Worm (Caenorhabditis elegans) whole organism, L1 larva: ENCODE data around the gene srx-129.

Experiments
- C04F5.9 ChIP-seq: sonication (generic microtip); optimal IDR thresholded peaks from 2 replicates; lab custom pipeline; 2016; ENCODE audit warnings: missing genetic modification characterization, missing compliant biosample characterization
- C34B4.2 ChIP-seq: sonication (generic microtip); optimal IDR thresholded peaks from 2 replicates; lab custom pipeline; 2017; ENCODE audit warnings: mild to moderate bottlenecking, missing genetic modification characterization, missing compliant biosample characterization
- Y116A8C.19 ChIP-seq: sonication (generic microtip); optimal IDR thresholded peaks from 2 replicates; lab custom pipeline; 2016; ENCODE audit warnings: missing compliant biosample characterization, missing genetic modification characterization, borderline replicate concordance
- aha-1 ChIP-seq: fragments of 150-350 bp; optimal IDR thresholded peaks from 2 replicates; lab custom pipeline; 2014; ENCODE audit warnings: missing biosample characterization, missing genetic modification characterization
- blmp-1 ChIP-seq: fragments of 150-350 bp; optimal IDR thresholded peaks from 2 replicates; lab custom pipeline; 2014; ENCODE audit warnings: missing biosample characterization, missing genetic modification characterization
- ceh-63 ChIP-seq: fragments of 200-800 bp; sonication (Bioruptor generic); optimal IDR thresholded peaks from 2 replicates; lab custom pipeline; 2018; ENCODE audit warnings: mild to moderate bottlenecking, missing genetic modification characterization, missing compliant biosample characterization
- ceh-90 ChIP-seq: sonication (generic microtip); optimal IDR thresholded peaks from 2 replicates; lab custom pipeline; 2016; ENCODE audit warnings: missing genetic modification characterization, missing compliant biosample characterization
- dpl-1 ChIP-seq, 3 experiments: fragments of 150-350 bp in 2 of 3; sonication (generic microtip) in 1 of 3; optimal IDR thresholded peaks; 2 replicates each; lab custom pipeline; 2014 to 2017; ENCODE audit warnings: missing biosample characterization in 3 of 3, missing genetic modification characterization in 3 of 3, missing genetic modification reagents in 3 of 3
- efl-1 ChIP-seq, 4 experiments: fragments of 150-350 bp; optimal IDR thresholded peaks in 3 of 4; peaks in 1 of 4; 1 replicate in 1 of 4; 2 replicates in 3 of 4; lab custom pipeline; 2014; ENCODE audit warnings: missing biosample characterization in 2 of 4, missing genetic modification characterization in 2 of 4, missing genetic modification reagents in 2 of 4
- egl-13 ChIP-seq: sonication (generic microtip); optimal IDR thresholded peaks from 2 replicates; lab custom pipeline; 2016; ENCODE audit warnings: missing genotype, missing genetic modification reagents, missing genetic modification characterization, missing compliant biosample characterization
- elt-2 ChIP-seq: sonication (generic microtip); optimal IDR thresholded peaks from 2 replicates; lab custom pipeline; 2016; ENCODE audit warnings: missing genetic modification characterization, mild to moderate bottlenecking, inconsistent platforms, missing compliant biosample characterization, missing genetic modification reagents
- elt-3 ChIP-seq, 6 experiments: fragments of 150-350 bp in 1 of 6; sonication (generic microtip); optimal IDR thresholded peaks; 2 replicates each; lab custom pipeline; 2017 to 2018; ENCODE audit warnings: missing biosample characterization in 6 of 6, missing genetic modification characterization in 6 of 6, inconsistent platforms in 1 of 6
- fkh-10 ChIP-seq: sonication (generic microtip); optimal IDR thresholded peaks from 2 replicates; lab custom pipeline; 2017; ENCODE audit warnings: missing biosample characterization, missing genetic modification reagents, missing genetic modification characterization
- fos-1 ChIP-seq: fragments of 150-350 bp; optimal IDR thresholded peaks from 2 replicates; lab custom pipeline; 2014; ENCODE audit warnings: missing biosample characterization, missing genetic modification characterization
- grh-1 ChIP-seq: fragments of 200-800 bp; sonication (Bioruptor generic); IDR thresholded peaks from 2 replicates; pipeline ENCODE4 v1.3.6; 2022; ENCODE audit warnings: missing genetic modification reagents, missing genetic modification characterization, missing compliant biosample characterization
- hlh-4 ChIP-seq: sonication (generic microtip); optimal IDR thresholded peaks from 2 replicates; lab custom pipeline; 2016; ENCODE audit warnings: mild to moderate bottlenecking, missing genetic modification characterization, missing compliant biosample characterization
- irx-1 ChIP-seq: sonication (generic microtip); optimal IDR thresholded peaks from 2 replicates; lab custom pipeline; 2016; ENCODE audit warnings: missing genetic modification characterization, missing compliant biosample characterization
- isw-1 ChIP-seq: fragments of 200-800 bp; sonication (Bioruptor generic); IDR thresholded peaks from 2 replicates; pipeline ENCODE4 v1.3.6; 2022; ENCODE audit warnings: missing genetic modification characterization, missing compliant biosample characterization
- jun-1 ChIP-seq: fragments of 150-350 bp; optimal IDR thresholded peaks from 2 replicates; lab custom pipeline; 2014; ENCODE audit warnings: missing biosample characterization, missing genetic modification reagents, missing genetic modification characterization
- lin-14 ChIP-seq: fragments of 200-800 bp; sonication (Bioruptor generic); optimal IDR thresholded peaks from 2 replicates; lab custom pipeline; 2018; ENCODE audit warnings: mild to moderate bottlenecking, missing genetic modification characterization, moderate library complexity, missing compliant biosample characterization
- lin-15B ChIP-seq: fragments of 150-350 bp; sonication (generic microtip); optimal IDR thresholded peaks from 3 replicates; lab custom pipeline; 2014; ENCODE audit warnings: missing biosample characterization, missing genetic modification characterization
- lin-35 ChIP-seq, 2 experiments: fragments of 150-350 bp; optimal IDR thresholded peaks; 2 replicates each; lab custom pipeline; 2014; ENCODE audit warnings: missing biosample characterization in 2 of 2, missing genetic modification characterization in 2 of 2, missing genetic modification reagents in 2 of 2
- mdl-1 ChIP-seq, 2 experiments: fragments of 150-350 bp; optimal IDR thresholded peaks; 2 replicates each; lab custom pipeline; 2014 to 2017; ENCODE audit warnings: missing biosample characterization in 2 of 2, missing genetic modification characterization in 2 of 2, inconsistent platforms in 1 of 2
- mep-1 ChIP-seq: fragments of 150-350 bp; optimal IDR thresholded peaks from 2 replicates; lab custom pipeline; 2014; ENCODE audit warnings: missing biosample characterization, missing genetic modification characterization
- nhr-11 ChIP-seq: fragments of 150-350 bp; optimal IDR thresholded peaks from 2 replicates; lab custom pipeline; 2014; ENCODE audit warnings: missing biosample characterization, missing genetic modification characterization
- nhr-19 ChIP-seq: fragments of 200-800 bp; sonication (Bioruptor generic); conservative IDR thresholded peaks from 2 replicates; pipeline ENCODE4 v1.3.6; 2022; ENCODE audit warnings: missing genetic modification characterization, missing compliant biosample characterization
- nhr-20 ChIP-seq: sonication (generic microtip); optimal IDR thresholded peaks from 2 replicates; lab custom pipeline; 2016; ENCODE audit warnings: mild to moderate bottlenecking, missing genetic modification characterization, missing compliant biosample characterization
- nhr-237 ChIP-seq: fragments of 150-350 bp; optimal IDR thresholded peaks from 2 replicates; lab custom pipeline; 2014; ENCODE audit warnings: missing biosample characterization, missing genetic modification characterization
- nhr-28 ChIP-seq: fragments of 150-350 bp; optimal IDR thresholded peaks from 2 replicates; lab custom pipeline; 2014; ENCODE audit warnings: missing biosample characterization, missing genetic modification characterization
- nhr-47 ChIP-seq: sonication (generic microtip); optimal IDR thresholded peaks from 2 replicates; lab custom pipeline; 2016; ENCODE audit warnings: mild to moderate bottlenecking, missing genetic modification characterization, moderate library complexity, missing compliant biosample characterization
- nhr-71 ChIP-seq: sonication (generic microtip); optimal IDR thresholded peaks from 2 replicates; lab custom pipeline; 2016; ENCODE audit warnings: mild to moderate bottlenecking, missing genetic modification characterization, moderate library complexity, missing compliant biosample characterization
- nhr-76 ChIP-seq: sonication (generic microtip); optimal IDR thresholded peaks from 2 replicates; lab custom pipeline; 2017; ENCODE audit warnings: missing biosample characterization, missing genetic modification characterization
- nhr-77 ChIP-seq: fragments of 150-350 bp; optimal IDR thresholded peaks from 2 replicates; lab custom pipeline; 2014; ENCODE audit warnings: missing biosample characterization, missing genetic modification characterization
- nhr-85 ChIP-seq: sonication (generic microtip); peaks from one replicate; lab custom pipeline; 2016; ENCODE audit warnings: missing genetic modification characterization, inconsistent platforms, missing compliant biosample characterization
- pag-3 ChIP-seq: sonication (generic microtip); optimal IDR thresholded peaks from 2 replicates; lab custom pipeline; 2017; ENCODE audit warnings: missing genetic modification characterization, mild to moderate bottlenecking, missing compliant biosample characterization, antibody characterized with exemption, borderline replicate concordance; ENCODE audit not compliant: insufficient read depth
- pax-3 ChIP-seq: fragments of 200-800 bp; sonication (Bioruptor generic); optimal IDR thresholded peaks from 2 replicates; lab custom pipeline; 2018; ENCODE audit warnings: mild to moderate bottlenecking, missing genetic modification characterization, moderate library complexity, missing compliant biosample characterization
- rnt-1 ChIP-seq: sonication (generic microtip); optimal IDR thresholded peaks from 2 replicates; lab custom pipeline; 2016; ENCODE audit warnings: mild to moderate bottlenecking, missing genetic modification characterization, moderate library complexity, missing compliant biosample characterization
- skn-1 ChIP-seq: fragments of 150-350 bp; optimal IDR thresholded peaks from 2 replicates; lab custom pipeline; 2014; ENCODE audit warnings: missing biosample characterization, missing genetic modification characterization
- snpc-4 ChIP-seq: fragments of 150-350 bp; optimal IDR thresholded peaks from 2 replicates; lab custom pipeline; 2014; ENCODE audit warnings: missing biosample characterization, missing genetic modification characterization
- snu-23 ChIP-seq: sonication (generic microtip); optimal IDR thresholded peaks from 2 replicates; lab custom pipeline; 2016; ENCODE audit warnings: missing genetic modification characterization, missing compliant biosample characterization
- swsn-7 ChIP-seq: sonication (generic microtip); optimal IDR thresholded peaks from 2 replicates; lab custom pipeline; 2016; ENCODE audit warnings: missing genetic modification characterization, missing compliant biosample characterization
- tbx-2 ChIP-seq: sonication (generic microtip); optimal IDR thresholded peaks from 2 replicates; lab custom pipeline; 2016; ENCODE audit warnings: missing genetic modification characterization, missing compliant biosample characterization
- tlp-1 ChIP-seq: fragments of 150-350 bp; optimal IDR thresholded peaks from 2 replicates; lab custom pipeline; 2014; ENCODE audit warnings: missing biosample characterization, missing genetic modification characterization
- zip-4 ChIP-seq: fragments of 200-800 bp; sonication (Bioruptor generic); optimal IDR thresholded peaks from 2 replicates; lab custom pipeline; 2018; ENCODE audit warnings: mild to moderate bottlenecking, missing genetic modification characterization, moderate library complexity, missing compliant biosample characterization
- ztf-4 ChIP-seq: fragments of 150-350 bp; optimal IDR thresholded peaks from 2 replicates; lab custom pipeline; 2014; ENCODE audit warnings: missing biosample characterization, missing genetic modification characterization

Gene srx-129

DNA sequence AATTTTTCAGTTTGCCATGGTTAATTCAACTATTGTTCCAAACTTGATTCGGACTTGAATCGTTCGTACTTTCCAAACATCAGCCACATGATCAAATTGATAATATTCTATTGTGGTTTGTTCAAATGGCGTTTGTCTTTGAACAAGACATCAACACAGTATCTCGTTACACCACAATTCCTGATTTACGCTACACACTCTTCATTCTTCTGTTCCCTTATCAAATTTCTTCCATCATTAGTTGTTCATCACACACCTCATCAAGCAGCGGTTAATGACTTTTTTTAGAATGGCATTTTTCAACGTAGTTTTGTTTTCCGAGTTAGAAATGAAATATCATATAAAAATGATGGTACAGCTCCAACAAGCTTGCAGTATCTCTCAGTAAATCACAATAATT lies 44.2 kb downstream of the srx-129 start:
- TF ChIP-seq grh-1 (GFP tag; lab: Robert Waterston, UW) (no peak), ceh-90 (tag; lab: Kevin White, UChicago) (no peak), nhr-20 (tag; lab: Kevin White, UChicago) (peak; percentile 48), mdl-1 (tag; optimal IDR thresholded peaks at IDR 0.05; lab: Kevin White, UChicago) (peak in 1 of 2 experiments; percentile 13), tbx-2 (no peak), C04F5.9 (tag; lab: Kevin White, UChicago) (no peak), C34B4.2 (tag; lab: Kevin White, UChicago) (no peak), lin-14 (GFP tag; lab: Kevin White, UChicago) (peak; percentile 46), skn-1 (no peak), snpc-4 (tag; lab: Kevin White, UChicago) (no peak), pag-3 (peak; percentile 42), elt-3 (tag; optimal IDR thresholded peaks at IDR 0.05; lab: Kevin White, UChicago) (peak in 3 of 6 experiments; percentile 24 to 59 (median 31)), isw-1 (GFP tag; lab: Robert Waterston, UW) (no peak), dpl-1 (GFP tag; optimal IDR thresholded peaks at IDR 0.05; lab: Kevin White, UChicago) (peak in 1 of 3 experiments; percentile 35), swsn-7 (tag; lab: Kevin White, UChicago) (no peak), pax-3 (tag; lab: Kevin White, UChicago) (no peak), aha-1 (tag; lab: Kevin White, UChicago) (no peak), Y116A8C.19 (no peak), egl-13 (tag; lab: Kevin White, UChicago) (no peak), jun-1 (tag; lab: Kevin White, UChicago) (no peak), nhr-28 (tag; lab: Kevin White, UChicago) (no peak), fos-1 (no peak), blmp-1 (tag; lab: Kevin White, UChicago) (peak; percentile 48), nhr-237 (tag; lab: Kevin White, UChicago) (no peak), nhr-85 (tag; lab: Kevin White, UChicago) (peak; percentile 28), nhr-71 (tag; lab: Kevin White, UChicago) (peak; percentile 26), ztf-4 (no peak), snu-23 (peak; percentile 7), hlh-4 (no peak), nhr-77 (tag; lab: Kevin White, UChicago) (no peak), lin-35 (GFP tag; optimal IDR thresholded peaks at IDR 0.05; lab: Kevin White, UChicago) (peak in 1 of 2 experiments; percentile 20), zip-4 (GFP tag; lab: Kevin White, UChicago) (no peak), lin-15B (no peak), irx-1 (tag; lab: Kevin White, UChicago) (no peak), nhr-11 (tag; lab: Kevin White, UChicago) (no peak), nhr-19 (GFP tag; lab: Robert Waterston, UW) (no peak), fkh-10 (GFP tag; lab: Kevin White, UChicago) (no peak), efl-1 (optimal IDR thresholded peaks at IDR 0.05; lab: Kevin White, UChicago) (no peak), efl-1 (GFP tag; optimal IDR thresholded peaks at IDR 0.05 in 1 of 2; lab: Kevin White, UChicago) (no peak), mep-1 (tag; lab: Kevin White, UChicago) (no peak), elt-2 (tag; lab: Kevin White, UChicago) (peak; percentile 76)

ce11 chrV:13879241-13879640 lies 45.2 kb downstream of the srx-129 start, which contains the start of gene lbp-7:
Gene lbp-7 (plus strand): TSS chrV:13879552.
- TF ChIP-seq nhr-47 (tag; lab: Kevin White, UChicago): no peak
- TF ChIP-seq rnt-1: no peak
- peak; percentile 5 for TF ChIP-seq nhr-20 (tag; lab: Kevin White, UChicago)
- no peak for TF ChIP-seq nhr-76 (tag; lab: Kevin White, UChicago)
- TF ChIP-seq ceh-63 (GFP tag; lab: Kevin White, UChicago): no peak
- TF ChIP-seq mep-1 (tag; lab: Kevin White, UChicago): no peak
- no peak for TF ChIP-seq nhr-11 (tag; lab: Kevin White, UChicago)
- TF ChIP-seq tlp-1 (tag; lab: Kevin White, UChicago): peak; percentile 8
- TF ChIP-seq elt-2 (tag; lab: Kevin White, UChicago): peak; percentile 86
- no peak for TF ChIP-seq fos-1
- TF ChIP-seq, all 84 proteins: peak for 3
